Worm (Caenorhabditis elegans): Measurements from ENCODE around the gene spe-39.

DNA sequence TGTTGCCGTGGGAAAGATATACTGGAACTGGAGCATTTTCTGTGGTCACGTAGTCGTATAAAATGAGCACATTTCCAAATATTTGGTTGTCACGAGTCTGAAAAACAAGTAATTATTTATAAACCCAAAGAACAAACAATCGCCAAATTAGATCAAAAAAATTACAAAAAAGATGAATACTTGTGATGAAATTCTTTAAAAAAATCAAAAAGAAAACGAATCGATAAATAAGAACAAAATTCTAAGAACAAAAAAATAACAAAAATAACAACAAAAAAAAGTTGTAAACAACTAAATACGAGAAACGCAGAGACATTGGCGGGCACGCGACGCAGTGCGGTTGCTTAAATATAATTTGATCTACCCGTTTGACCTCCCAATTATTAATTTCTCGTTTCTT, 11.5 kb upstream of the spe-39 start, which contains the start of gene ZC404.16:
- no peak for TF ChIP-seq dao-5 (tag; optimal IDR thresholded peaks at IDR 0.05)
- no peak for TF ChIP-seq W03F9.2 (tag; optimal IDR thresholded peaks at IDR 0.05)
- TF ChIP-seq him-1 (tag; optimal IDR thresholded peaks at IDR 0.05) = no peak
